Fruit fly (Drosophila melanogaster) whole organism, wandering third instar larva: ENCODE data around the gene CG34008.

Experiments used
- Abd-B ChIP-seq: fragments of >200 bp; optimal IDR thresholded peaks from 2 replicates; lab custom pipeline; 2017; ENCODE audit warnings: missing biosample characterization, missing genetic modification characterization
- CG9705 ChIP-seq: fragments of 200-800 bp; sonication (Bioruptor generic); optimal IDR thresholded peaks from 2 replicates; lab custom pipeline; 2018; ENCODE audit warnings: missing biosample characterization, mild to moderate bottlenecking, missing genetic modification characterization
- CrebA ChIP-seq: fragments of 200-800 bp; sonication (Bioruptor generic); optimal IDR thresholded peaks from 2 replicates; lab custom pipeline; 2016; ENCODE audit warnings: missing biosample characterization, mild to moderate bottlenecking, missing genetic modification characterization, borderline replicate concordance
- Dfd ChIP-seq: fragments of >200 bp; optimal IDR thresholded peaks from 2 replicates; lab custom pipeline; 2017; ENCODE audit warnings: missing biosample characterization, missing genetic modification characterization
- GATAd ChIP-seq: sonication (Bioruptor generic); optimal IDR thresholded peaks from 2 replicates; lab custom pipeline; 2016; ENCODE audit warnings: missing biosample characterization, missing genetic modification characterization
- HLH106 ChIP-seq: fragments of 200-800 bp; optimal IDR thresholded peaks from 3 replicates; lab custom pipeline; 2019; ENCODE audit warnings: missing biosample characterization, mild to moderate bottlenecking, missing genetic modification characterization, moderate library complexity
- Hnf4 ChIP-seq: fragments of 200-800 bp; sonication (Bioruptor generic); optimal IDR thresholded peaks from 2 replicates; lab custom pipeline; 2016; ENCODE audit warnings: missing biosample characterization, mild to moderate bottlenecking, missing genetic modification characterization
- Hr78 ChIP-seq: fragments of >200 bp; optimal IDR thresholded peaks from 2 replicates; lab custom pipeline; 2017; ENCODE audit warnings: missing biosample characterization, missing genetic modification characterization
- Hr83 ChIP-seq: fragments of 200-300 bp; sonication (Bioruptor generic); optimal IDR thresholded peaks from 2 replicates; lab custom pipeline; 2016; ENCODE audit warnings: missing biosample characterization, mild to moderate bottlenecking, missing genetic modification characterization, moderate library complexity; ENCODE audit not compliant: poor library complexity, severe bottlenecking
- Myc ChIP-seq: fragments of >200 bp; optimal IDR thresholded peaks from 2 replicates; lab custom pipeline; 2017
- OdsH ChIP-seq: fragments of 200-800 bp; sonication (Bioruptor generic); optimal IDR thresholded peaks from 2 replicates; lab custom pipeline; 2016; ENCODE audit warnings: missing biosample characterization, mild to moderate bottlenecking, missing genetic modification characterization
- Rel ChIP-seq, 2 experiments: fragments of 200-800 bp; sonication (Bioruptor generic) in 1 of 2; optimal IDR thresholded peaks; 2 replicates in 1 of 2; 3 replicates in 1 of 2; lab custom pipeline; 2016 to 2019; ENCODE audit warnings: mild to moderate bottlenecking in 2 of 2, missing biosample characterization in 2 of 2, missing genetic modification characterization in 2 of 2, moderate library complexity in 1 of 2
- Sp1 ChIP-seq: fragments of 200-800 bp; sonication (Bioruptor generic); optimal IDR thresholded peaks from 3 replicates; lab custom pipeline; 2019; ENCODE audit warnings: missing biosample characterization, mild to moderate bottlenecking, missing genetic modification characterization, moderate library complexity
- Vsx2 ChIP-seq: fragments of 200-300, 225-300 bp; sonication (Bioruptor generic); optimal IDR thresholded peaks from 2 replicates; lab custom pipeline; 2018; ENCODE audit warnings: missing biosample characterization, missing genetic modification characterization; ENCODE audit not compliant: partially characterized antibody
- br ChIP-seq: fragments of 200-800 bp; sonication (Bioruptor generic); optimal IDR thresholded peaks from 2 replicates; lab custom pipeline; 2016; ENCODE audit warnings: missing biosample characterization, missing genetic modification characterization
- brk ChIP-seq: fragments of 200-800 bp; sonication (Bioruptor generic); optimal IDR thresholded peaks from 2 replicates; lab custom pipeline; 2016; ENCODE audit warnings: missing biosample characterization, mild to moderate bottlenecking, missing genetic modification characterization
- dl ChIP-seq, 2 experiments: fragments of 175-275, 200-275 bp in 1 of 2; fragments of 200-275 bp in 1 of 2; sonication (Bioruptor generic); optimal IDR thresholded peaks; lab custom pipeline; 2018; ENCODE audit warnings: mild to moderate bottlenecking in 2 of 2, missing biosample characterization in 2 of 2, missing genetic modification characterization in 2 of 2, moderate library complexity in 2 of 2; ENCODE audit not compliant: partially characterized antibody in 2 of 2, insufficient read depth in 1 of 2
- dmrt93B ChIP-seq: fragments of 200-800 bp; sonication (Bioruptor generic); optimal IDR thresholded peaks from 2 replicates; lab custom pipeline; 2018; ENCODE audit warnings: missing biosample characterization, mild to moderate bottlenecking, missing genetic modification characterization
- dsf ChIP-seq: sonication (Bioruptor generic); optimal IDR thresholded peaks from 2 replicates; lab custom pipeline; 2016; ENCODE audit warnings: missing biosample characterization, missing genetic modification characterization, borderline replicate concordance
- foxo ChIP-seq, 2 experiments: fragments of 200-800 bp; sonication (Bioruptor generic); optimal IDR thresholded peaks; 2 replicates in 1 of 2; 3 replicates in 1 of 2; lab custom pipeline; 2016 to 2017; ENCODE audit warnings: missing biosample characterization in 2 of 2, missing genetic modification characterization in 2 of 2
- fru ChIP-seq: fragments of 200-800 bp; sonication (Bioruptor generic); optimal IDR thresholded peaks from 3 replicates; lab custom pipeline; 2016; ENCODE audit warnings: missing biosample characterization, mild to moderate bottlenecking, missing genetic modification characterization
- h ChIP-seq: fragments of 200-800 bp; sonication (Bioruptor generic); optimal IDR thresholded peaks from 3 replicates; lab custom pipeline; 2016; ENCODE audit warnings: missing biosample characterization, mild to moderate bottlenecking, missing genetic modification characterization
- jim ChIP-seq: fragments of 175-275, 200-325 bp; sonication (Bioruptor generic); optimal IDR thresholded peaks from 2 replicates; lab custom pipeline; 2016; ENCODE audit warnings: missing biosample characterization, mild to moderate bottlenecking, missing genetic modification characterization
- lola ChIP-seq: fragments of >200 bp; optimal IDR thresholded peaks from 2 replicates; lab custom pipeline; 2017; ENCODE audit warnings: missing biosample characterization, missing genetic modification characterization
- pan ChIP-seq: fragments of >200 bp; optimal IDR thresholded peaks from 2 replicates; lab custom pipeline; 2017
- psq ChIP-seq: fragments of 200-800 bp; sonication (Bioruptor generic); optimal IDR thresholded peaks from 3 replicates; lab custom pipeline; 2017; ENCODE audit warnings: missing biosample characterization, mild to moderate bottlenecking, missing genetic modification characterization, moderate library complexity
- rgr ChIP-seq: fragments of 200-800 bp; sonication (Bioruptor generic); optimal IDR thresholded peaks from 3 replicates; lab custom pipeline; 2016; ENCODE audit warnings: missing biosample characterization, mild to moderate bottlenecking, missing genetic modification characterization
- sage ChIP-seq: fragments of 200-800 bp; sonication (Bioruptor generic); optimal IDR thresholded peaks from 2 replicates; lab custom pipeline; 2016; ENCODE audit warnings: missing biosample characterization, mild to moderate bottlenecking, missing genetic modification characterization
- sv ChIP-seq: fragments of 200-800 bp; sonication (Bioruptor generic); optimal IDR thresholded peaks from 3 replicates; lab custom pipeline; 2016; ENCODE audit warnings: missing biosample characterization, missing genetic modification characterization
- tai ChIP-seq: sonication (Bioruptor generic); optimal IDR thresholded peaks from 2 replicates; lab custom pipeline; 2016; ENCODE audit warnings: missing biosample characterization, missing genetic modification characterization
- woc ChIP-seq: sonication (Bioruptor generic); optimal IDR thresholded peaks from 2 replicates; lab custom pipeline; 2016; ENCODE audit warnings: missing biosample characterization, mild to moderate bottlenecking, missing genetic modification characterization

Gene CG34008

dm6 chr3R:20545678-20546077, 35.6 kb downstream of the CG34008 start:
- TF ChIP-seq Vsx2 (GFP tag; lab: Kevin White, UChicago) (no peak), rgr (GFP tag; lab: Kevin White, UChicago) (peak; percentile 9), Hr78 (GFP tag; lab: Kevin White, UChicago) (no peak), foxo (GFP tag; optimal IDR thresholded peaks at IDR 0.05; lab: Kevin White, UChicago) (peak in 1 of 2 experiments; percentile 15), fru (GFP tag; lab: Kevin White, UChicago) (peak; percentile 3), jim (no peak), GATAd (no peak), h (GFP tag; lab: Kevin White, UChicago) (no peak), HLH106 (peak; percentile 6), lola (GFP tag; lab: Kevin White, UChicago) (no peak), Abd-B (no peak), Dfd (GFP tag; lab: Kevin White, UChicago) (no peak), psq (GFP tag; lab: Kevin White, UChicago) (peak; percentile 3), Hr83 (GFP tag; lab: Kevin White, UChicago) (no peak)

- no peak for TF ChIP-seq Vsx2 (GFP tag; lab: Kevin White, UChicago)
- TF ChIP-seq brk (GFP tag; lab: Kevin White, UChicago): peak; percentile 17
Observed at dm6 chr3R:20544952-20545351, 36.4 kb downstream of the CG34008 start.

- TF ChIP-seq dl (GFP tag; optimal IDR thresholded peaks at IDR 0.05; lab: Kevin White, UChicago; ENCODE audit: insufficient read depth in 1 of 2, partially characterized antibody in 2 of 2): no peak
- no peak for TF ChIP-seq Hr83 (GFP tag; lab: Kevin White, UChicago)
- TF ChIP-seq sv: no peak
- no peak for TF ChIP-seq woc (GFP tag; lab: Kevin White, UChicago)
- no peak for TF ChIP-seq h (GFP tag; lab: Kevin White, UChicago)
- no peak for TF ChIP-seq pan (lab: Kevin White, UChicago)
- TF ChIP-seq Rel (GFP tag; optimal IDR thresholded peaks at IDR 0.05; lab: Kevin White, UChicago): no peak
- TF ChIP-seq Rel (tag; optimal IDR thresholded peaks at IDR 0.05; lab: Kevin White, UChicago): no peak
- TF ChIP-seq Myc: no peak
- TF ChIP-seq br: no peak
- TF ChIP-seq GATAd: no peak
- TF ChIP-seq dmrt93B (GFP tag; lab: Kevin White, UChicago): no peak
- TF ChIP-seq rgr (GFP tag; lab: Kevin White, UChicago): no peak
- TF ChIP-seq Dfd (GFP tag; lab: Kevin White, UChicago): no peak
- no peak for TF ChIP-seq tai (GFP tag; lab: Kevin White, UChicago)
- TF ChIP-seq CG9705 (GFP tag; lab: Kevin White, UChicago): no peak
- no peak for TF ChIP-seq sage (GFP tag; lab: Kevin White, UChicago)
- TF ChIP-seq fru (GFP tag; lab: Kevin White, UChicago): no peak
Observed at dm6 chr3R:20543719-20544118, 37.6 kb downstream of the CG34008 start.

dm6 chr3R:20543220-20543619, 38.1 kb downstream of the CG34008 start:
- no peak for TF ChIP-seq dl (GFP tag; optimal IDR thresholded peaks at IDR 0.05; lab: Kevin White, UChicago; ENCODE audit: insufficient read depth in 1 of 2, partially characterized antibody in 2 of 2)
- peak; percentile 37 for TF ChIP-seq psq (GFP tag; lab: Kevin White, UChicago)

- peak; percentile 26 for TF ChIP-seq brk (GFP tag; lab: Kevin White, UChicago)
- TF ChIP-seq rgr (GFP tag; lab: Kevin White, UChicago): peak; percentile 0
- TF ChIP-seq Sp1: peak; percentile 36
- TF ChIP-seq CrebA (GFP tag; lab: Kevin White, UChicago): no peak
- TF ChIP-seq Hnf4 (GFP tag; lab: Kevin White, UChicago): peak; percentile 53
- TF ChIP-seq sage (GFP tag; lab: Kevin White, UChicago): no peak
- no peak for TF ChIP-seq Hr78 (GFP tag; lab: Kevin White, UChicago)
- TF ChIP-seq woc (GFP tag; lab: Kevin White, UChicago): no peak
- TF ChIP-seq OdsH (GFP tag; lab: Kevin White, UChicago): peak; percentile 33
- peak; percentile 22 for TF ChIP-seq dsf (GFP tag; lab: Kevin White, UChicago)
- TF ChIP-seq tai (GFP tag; lab: Kevin White, UChicago): peak; percentile 43
- peak; percentile 32 for TF ChIP-seq CG9705 (GFP tag; lab: Kevin White, UChicago)
Observed at dm6 chr3R:20542283-20543144, 38.8 kb downstream of the CG34008 start.
